Worm (Caenorhabditis elegans) whole organism, midembryonic: ENCODE results near the gene F35E8.9.

Source experiments
- T22C8.4 ChIP-seq: fragments of 200-800 bp; sonication (Bioruptor generic); IDR thresholded peaks from 2 replicates; pipeline ENCODE4 v1.3.6; 2022; ENCODE audit warnings: missing genetic modification characterization, missing compliant biosample characterization
- flt-1 ChIP-seq: fragments of 200-800 bp; sonication (Bioruptor generic); IDR thresholded peaks from 2 replicates; pipeline ENCODE4 v1.3.6; 2022; ENCODE audit warnings: missing genetic modification characterization, missing compliant biosample characterization
- klf-2 ChIP-seq: fragments of 200-800 bp; sonication (Bioruptor generic); conservative IDR thresholded peaks from 2 replicates; pipeline ENCODE4 v1.3.6; 2022; ENCODE audit warnings: missing genetic modification reagents, missing genetic modification characterization, missing compliant biosample characterization
- ref-1 ChIP-seq: fragments of 200-800 bp; sonication (Bioruptor generic); conservative IDR thresholded peaks from 2 replicates; pipeline ENCODE4 v1.3.6; 2022; ENCODE audit warnings: missing genetic modification reagents, missing genetic modification characterization, missing compliant biosample characterization
- ztf-29 ChIP-seq: fragments of 200-800 bp; sonication (Bioruptor generic); IDR thresholded peaks from 2 replicates; pipeline ENCODE4 v1.3.6; 2022; ENCODE audit warnings: missing genetic modification reagents, missing genetic modification characterization, missing compliant biosample characterization

DNA sequence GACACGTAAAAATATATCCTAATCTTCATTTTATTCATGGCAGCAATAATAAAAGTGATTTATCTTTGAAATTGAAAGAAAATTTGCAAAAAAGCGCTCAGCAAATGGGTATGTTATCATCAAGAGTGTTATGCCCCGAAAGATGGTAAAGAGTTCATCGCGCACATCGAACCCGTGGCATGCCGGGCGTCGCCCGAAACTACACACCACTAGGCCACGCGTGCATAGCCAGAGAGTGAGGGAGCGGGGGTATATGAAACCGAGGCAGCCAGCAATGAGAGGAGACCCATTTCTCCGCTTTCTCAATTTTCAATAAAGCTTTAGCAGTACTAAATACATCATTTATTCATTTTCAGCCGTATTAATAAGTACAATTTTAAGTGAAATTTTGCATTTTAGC is 43.6 kb downstream of the F35E8.9 start:
- TF ChIP-seq T22C8.4 (GFP tag; lab: Robert Waterston, UW) (peak; percentile 99), ztf-29 (GFP tag; lab: Robert Waterston, UW) (peak; percentile 100), ref-1 (GFP tag; lab: Robert Waterston, UW) (peak; percentile 100), klf-2 (GFP tag; lab: Robert Waterston, UW) (peak; percentile 99), flt-1 (GFP tag; lab: Robert Waterston, UW) (peak; percentile 99)
